Fruit fly (Drosophila melanogaster) whole organism, embryonic: ENCODE measurements around the gene bol.

Experiments
- BtbVII ChIP-seq: fragments of 200-800 bp; sonication (Bioruptor generic); optimal IDR thresholded peaks from 3 replicates; lab custom pipeline; 2017; ENCODE audit warnings: missing biosample characterization, mild to moderate bottlenecking, missing genetic modification characterization
- Bteb2 ChIP-seq: fragments of 200-800 bp; sonication (Bioruptor generic); optimal IDR thresholded peaks from 2 replicates; lab custom pipeline; 2016; ENCODE audit warnings: missing biosample characterization, missing genetic modification characterization
- CG10959 ChIP-seq: fragments of 200-800 bp; sonication (Bioruptor generic); IDR thresholded peaks from 2 replicates; pipeline ENCODE4 v1.3.6; 2022; ENCODE audit warnings: missing biosample characterization, missing genetic modification characterization
- CG11723 ChIP-seq: fragments of 200-800 bp; sonication (Bioruptor generic); optimal IDR thresholded peaks from 2 replicates; lab custom pipeline; 2017; ENCODE audit warnings: missing biosample characterization, mild to moderate bottlenecking, missing genetic modification characterization
- CG12155 ChIP-seq: fragments of 200-800 bp; sonication (Bioruptor generic); optimal IDR thresholded peaks from 3 replicates; lab custom pipeline; 2016; ENCODE audit warnings: missing biosample characterization, missing genetic modification characterization
- CG13123 ChIP-seq: fragments of 200-800 bp; sonication (Bioruptor generic); optimal IDR thresholded peaks from 2 replicates; lab custom pipeline; 2016; ENCODE audit warnings: missing biosample characterization, missing genetic modification characterization
- CG14860 ChIP-seq: fragments of 200-800 bp; sonication (Bioruptor generic); IDR thresholded peaks from 3 replicates; pipeline ENCODE4 v1.3.6; 2022; ENCODE audit warnings: missing biosample characterization, missing genetic modification characterization; ENCODE audit not compliant: partially characterized antibody
- CG15514 ChIP-seq: fragments of 200-800 bp; sonication (Bioruptor generic); optimal IDR thresholded peaks from 3 replicates; lab custom pipeline; 2017; ENCODE audit warnings: missing biosample characterization, missing genetic modification characterization, mild to moderate bottlenecking, moderate library complexity, missing genetic modification reagents
- CG16779 ChIP-seq: fragments of 200-800 bp; sonication (Bioruptor generic); IDR thresholded peaks from 2 replicates; pipeline ENCODE4 v1.3.6; 2022; ENCODE audit warnings: missing biosample characterization, missing genetic modification characterization
- CG18619 ChIP-seq: fragments of 200-800 bp; sonication (Bioruptor generic); optimal IDR thresholded peaks from 3 replicates; lab custom pipeline; 2017; ENCODE audit warnings: missing biosample characterization, mild to moderate bottlenecking, missing genetic modification characterization
- CG30020 ChIP-seq: fragments of 200-800 bp; optimal IDR thresholded peaks from 2 replicates; lab custom pipeline; 2019; ENCODE audit warnings: missing biosample characterization, mild to moderate bottlenecking, missing genetic modification characterization, moderate library complexity
- CG32772 ChIP-seq: fragments of 200-800 bp; sonication (Bioruptor generic); IDR thresholded peaks from 2 replicates; pipeline ENCODE4 v1.3.6; 2022; ENCODE audit warnings: missing biosample characterization, missing genetic modification characterization
- CG5953 ChIP-seq: fragments of 200-800 bp; sonication (Bioruptor generic); IDR thresholded peaks from 2 replicates; pipeline ENCODE4 v1.3.6; 2022; ENCODE audit warnings: missing biosample characterization, missing genetic modification characterization
- CG6654 ChIP-seq: fragments of 200-800 bp; sonication (Bioruptor generic); optimal IDR thresholded peaks from 2 replicates; lab custom pipeline; 2017; ENCODE audit warnings: missing biosample characterization, mild to moderate bottlenecking, missing genetic modification characterization
- CG7963 ChIP-seq: fragments of 200-800 bp; sonication (Bioruptor generic); IDR thresholded peaks from 3 replicates; pipeline ENCODE4 v1.3.6; 2022; ENCODE audit warnings: missing biosample characterization, missing genetic modification characterization; ENCODE audit not compliant: partially characterized antibody
- CG8089 ChIP-seq: fragments of 200-800 bp; sonication (Bioruptor generic); optimal IDR thresholded peaks from 3 replicates; lab custom pipeline; 2016; ENCODE audit warnings: missing biosample characterization, missing genetic modification characterization
- CG8281 ChIP-seq: fragments of 200-800 bp; sonication (Bioruptor generic); optimal IDR thresholded peaks from 2 replicates; lab custom pipeline; 2018; ENCODE audit warnings: missing biosample characterization, mild to moderate bottlenecking, missing genetic modification characterization, moderate library complexity
- CG8924 ChIP-seq: fragments of 200-800 bp; optimal IDR thresholded peaks from 3 replicates; lab custom pipeline; 2019; ENCODE audit warnings: missing biosample characterization, mild to moderate bottlenecking, missing genetic modification characterization, moderate library complexity
- CG9932 ChIP-seq: fragments of 200-800 bp; sonication (Bioruptor generic); IDR thresholded peaks from 2 replicates; pipeline ENCODE4 v1.3.6; 2022; ENCODE audit warnings: missing biosample characterization, missing genetic modification characterization
- CrebB ChIP-seq: fragments of 200-800 bp; sonication (Bioruptor generic); optimal IDR thresholded peaks from 3 replicates; lab custom pipeline; 2018; ENCODE audit warnings: missing biosample characterization, mild to moderate bottlenecking, missing genetic modification characterization
- Deaf1 ChIP-seq: fragments of 200-800 bp; optimal IDR thresholded peaks from 3 replicates; lab custom pipeline; 2019; ENCODE audit warnings: missing biosample characterization, mild to moderate bottlenecking, missing genetic modification characterization, moderate library complexity
- Dek ChIP-seq: fragments of 200-800 bp; sonication (Bioruptor generic); optimal IDR thresholded peaks from 3 replicates; lab custom pipeline; 2019; ENCODE audit warnings: missing biosample characterization, mild to moderate bottlenecking, missing genetic modification characterization, moderate library complexity
- Doc2 ChIP-seq: fragments of 200-800 bp; sonication (Bioruptor generic); IDR thresholded peaks from 2 replicates; pipeline ENCODE4 v1.3.6; 2022; ENCODE audit warnings: missing biosample characterization, missing genetic modification characterization
- E2f2 ChIP-seq: fragments of 200-800 bp; sonication (Bioruptor generic); IDR thresholded peaks from 2 replicates; pipeline ENCODE4 v1.3.6; 2022; ENCODE audit warnings: missing biosample characterization, missing genetic modification characterization
- H2.0 ChIP-seq: fragments of 200-800 bp; sonication (Bioruptor generic); IDR thresholded peaks from 2 replicates; pipeline ENCODE4 v1.3.6; 2022; ENCODE audit warnings: missing biosample characterization, missing genetic modification characterization
- Mes4 ChIP-seq: fragments of 200-800 bp; sonication (Bioruptor generic); optimal IDR thresholded peaks from 2 replicates; lab custom pipeline; 2016; ENCODE audit warnings: missing biosample characterization, missing genetic modification characterization
- Xrp1 ChIP-seq: fragments of 200-800 bp; sonication (Bioruptor generic); IDR thresholded peaks from 2 replicates; pipeline ENCODE4 v1.3.6; 2022; ENCODE audit warnings: missing biosample characterization, missing genetic modification characterization
- amos ChIP-seq: fragments of 200-800 bp; sonication (Bioruptor generic); IDR thresholded peaks from 2 replicates; pipeline ENCODE4 v1.3.6; 2022; ENCODE audit warnings: missing biosample characterization, missing genetic modification characterization; ENCODE audit not compliant: partially characterized antibody
- bbx ChIP-seq: fragments of 200-800 bp; sonication (Bioruptor generic); IDR thresholded peaks from 2 replicates; pipeline ENCODE4 v1.3.6; 2022; ENCODE audit warnings: missing biosample characterization, missing genetic modification characterization; ENCODE audit not compliant: partially characterized antibody
- bcd ChIP-seq: fragments of 200-800 bp; sonication (Bioruptor generic); optimal IDR thresholded peaks from 2 replicates; lab custom pipeline; 2017; ENCODE audit warnings: missing biosample characterization, mild to moderate bottlenecking, missing genetic modification characterization
- dm ChIP-seq: fragments of 200-800 bp; sonication (Bioruptor generic); optimal IDR thresholded peaks from 3 replicates; lab custom pipeline; 2016; ENCODE audit warnings: missing biosample characterization, missing genetic modification characterization
- dpn ChIP-seq, 2 experiments: fragments of 200-800 bp; sonication (Bioruptor generic); optimal IDR thresholded peaks; 3 replicates each; lab custom pipeline; 2016; ENCODE audit warnings: missing biosample characterization in 2 of 2, missing genetic modification characterization in 2 of 2
- fd96Cb ChIP-seq: fragments of 200-800 bp; sonication (Bioruptor generic); optimal IDR thresholded peaks from 2 replicates; lab custom pipeline; 2018; ENCODE audit warnings: missing biosample characterization, mild to moderate bottlenecking, missing genetic modification characterization, moderate library complexity
- grn ChIP-seq: fragments of 200-800 bp; sonication (Bioruptor generic); optimal IDR thresholded peaks from 3 replicates; lab custom pipeline; 2017; ENCODE audit warnings: missing biosample characterization, missing genetic modification characterization
- knrl ChIP-seq: fragments of 200-800 bp; sonication (Bioruptor generic); IDR thresholded peaks from 3 replicates; pipeline ENCODE4 v1.3.6; 2022; ENCODE audit warnings: missing biosample characterization, missing genetic modification characterization; ENCODE audit not compliant: partially characterized antibody
- lola ChIP-seq, 3 experiments: fragments of >200 bp in 2 of 3; fragments of 200-800 bp in 1 of 3; sonication (Bioruptor generic) in 1 of 3; optimal IDR thresholded peaks; 2 replicates each; lab custom pipeline; 2017 to 2019; ENCODE audit warnings: missing biosample characterization in 3 of 3, missing genetic modification characterization in 3 of 3, mild to moderate bottlenecking in 1 of 3, moderate library complexity in 1 of 3
- nmo ChIP-seq: fragments of 200-800 bp; sonication (Bioruptor generic); optimal IDR thresholded peaks from 2 replicates; lab custom pipeline; 2018; ENCODE audit warnings: missing biosample characterization, mild to moderate bottlenecking, missing genetic modification characterization, moderate library complexity
- odd ChIP-seq: fragments of 200-800 bp; sonication (Bioruptor generic); optimal IDR thresholded peaks from 2 replicates; lab custom pipeline; 2017; ENCODE audit warnings: missing biosample characterization, mild to moderate bottlenecking, missing genetic modification characterization
- p53 ChIP-seq: fragments of 200-800 bp; sonication (Bioruptor generic); optimal IDR thresholded peaks from 2 replicates; lab custom pipeline; 2016; ENCODE audit warnings: missing biosample characterization, missing genetic modification characterization
- pb ChIP-seq: fragments of 200-800 bp; sonication (Bioruptor generic); optimal IDR thresholded peaks from 3 replicates; lab custom pipeline; 2016; ENCODE audit warnings: missing biosample characterization, missing genetic modification characterization
- peb ChIP-seq: fragments of 200-800 bp; sonication (Bioruptor generic); IDR thresholded peaks from 2 replicates; pipeline ENCODE4 v1.3.6; 2022; ENCODE audit warnings: missing biosample characterization, missing genetic modification characterization
- phol ChIP-seq: fragments of 200-800 bp; sonication (Bioruptor generic); optimal IDR thresholded peaks from 3 replicates; lab custom pipeline; 2018; ENCODE audit warnings: missing biosample characterization, mild to moderate bottlenecking, missing genetic modification characterization, moderate library complexity
- pros ChIP-seq: fragments of 200-800 bp; sonication (Bioruptor generic); optimal IDR thresholded peaks from 3 replicates; lab custom pipeline; 2019; ENCODE audit warnings: missing biosample characterization, mild to moderate bottlenecking, missing genetic modification characterization, moderate library complexity
- row ChIP-seq: fragments of 200-800 bp; sonication (Bioruptor generic); IDR thresholded peaks from 3 replicates; pipeline ENCODE4 v1.3.6; 2022; ENCODE audit warnings: missing biosample characterization, missing genetic modification characterization
- sd ChIP-seq: fragments of 200-800 bp; sonication (Bioruptor generic); optimal IDR thresholded peaks from 3 replicates; lab custom pipeline; 2018; ENCODE audit warnings: missing biosample characterization, mild to moderate bottlenecking, missing genetic modification characterization, moderate library complexity
- slp2 ChIP-seq: fragments of 200-800 bp; sonication (Bioruptor generic); optimal IDR thresholded peaks from 2 replicates; lab custom pipeline; 2016; ENCODE audit warnings: missing biosample characterization, missing genetic modification characterization
- ssp ChIP-seq: fragments of 200-800 bp; sonication (Bioruptor generic); IDR thresholded peaks from 2 replicates; pipeline ENCODE4 v1.3.6; 2022; ENCODE audit warnings: missing biosample characterization, missing genetic modification characterization
- stc ChIP-seq: fragments of 200-800 bp; sonication (Bioruptor generic); IDR thresholded peaks from 2 replicates; pipeline ENCODE4 v1.3.6; 2022; ENCODE audit warnings: missing biosample characterization, missing genetic modification characterization
- z ChIP-seq: fragments of 200-800 bp; sonication (Bioruptor generic); IDR thresholded peaks from 3 replicates; pipeline ENCODE4 v1.3.6; 2022; ENCODE audit warnings: missing biosample characterization, missing genetic modification characterization

The bol gene

dm6 chr3L:9127690-9128458, 6.3 kb downstream of the bol start (continued):
- no peak; the same call in 2 of the 3 replicates for TF ChIP-seq z (GFP tag; lab: Robert Waterston, UW)
- TF ChIP-seq peb (GFP tag; lab: Robert Waterston, UW), result no peak
- peak; percentile 13 for TF ChIP-seq CG8281 (tag; lab: Kevin White, UChicago)
- TF ChIP-seq Deaf1 (tag; lab: Kevin White, UChicago), result peak; percentile 83
- no peak for TF ChIP-seq CG8089 (GFP tag; lab: Kevin White, UChicago)
- peak; percentile 15 for TF ChIP-seq CG15514 (GFP tag; lab: Kevin White, UChicago)
- peak; percentile 28 for TF ChIP-seq dm (GFP tag; lab: Kevin White, UChicago)
- TF ChIP-seq p53 (GFP tag; lab: Kevin White, UChicago), result peak; percentile 27
- no peak for TF ChIP-seq CrebB (tag; lab: Kevin White, UChicago)
- TF ChIP-seq ssp (GFP tag; lab: Robert Waterston, UW), result no peak
- no peak for TF ChIP-seq CG6654 (GFP tag; lab: Kevin White, UChicago)
- peak; percentile 10 for TF ChIP-seq grn
- TF ChIP-seq knrl (GFP tag; lab: Robert Waterston, UW), result no peak
- TF ChIP-seq pb (GFP tag; lab: Kevin White, UChicago), result peak; percentile 46
- TF ChIP-seq CG18619 (GFP tag; lab: Kevin White, UChicago), result peak; percentile 58
- peak; percentile 53 for TF ChIP-seq stc
- TF ChIP-seq Mes4 (GFP tag; lab: Kevin White, UChicago), result no peak
- peak; percentile 12 for TF ChIP-seq Dek (tag; lab: Kevin White, UChicago)
- no peak for TF ChIP-seq sd (tag; lab: Kevin White, UChicago)
- TF ChIP-seq Doc2 (GFP tag; lab: Robert Waterston, UW), result no peak
- peak; percentile 33; the same call in 1 of the 2 replicates for TF ChIP-seq Xrp1 (GFP tag; lab: Robert Waterston, UW)
- TF ChIP-seq CG7963 (GFP tag; lab: Robert Waterston, UW), result no peak
- peak; percentile 0 for TF ChIP-seq BtbVII
- no peak for TF ChIP-seq CG16779 (GFP tag; lab: Robert Waterston, UW)
- TF ChIP-seq bcd (GFP tag; lab: Kevin White, UChicago), result peak; percentile 46
- TF ChIP-seq fd96Cb, result peak; percentile 55
- TF ChIP-seq slp2 (GFP tag; lab: Kevin White, UChicago), result peak; percentile 51
- TF ChIP-seq amos (GFP tag; lab: Robert Waterston, UW), result no peak
- no peak for TF ChIP-seq odd (GFP tag; lab: Kevin White, UChicago)
- no peak for TF ChIP-seq CG30020 (tag; lab: Kevin White, UChicago)
- TF ChIP-seq CG10959, result no peak
- no peak for TF ChIP-seq CG11723 (GFP tag; lab: Kevin White, UChicago)
- TF ChIP-seq phol (tag; lab: Kevin White, UChicago), result peak; percentile 70
- no peak for TF ChIP-seq CG5953 (GFP tag; lab: Robert Waterston, UW)
- TF ChIP-seq Bteb2, result peak; percentile 47
- peak; percentile 60 to 66 for TF ChIP-seq dpn (GFP tag; optimal IDR thresholded peaks at IDR 0.05; lab: Kevin White, UChicago)
- peak; percentile 55 for TF ChIP-seq nmo (GFP tag; lab: Kevin White, UChicago)
- no peak for TF ChIP-seq CG12155 (GFP tag; lab: Kevin White, UChicago)
- peak; percentile 62 for TF ChIP-seq row (GFP tag; lab: Robert Waterston, UW)
- TF ChIP-seq CG8924 (tag; lab: Kevin White, UChicago), result peak; percentile 48
- TF ChIP-seq E2f2 (GFP tag; lab: Robert Waterston, UW), result no peak
- no peak for TF ChIP-seq pros (GFP tag; lab: Kevin White, UChicago)
- no peak for TF ChIP-seq CG32772
- TF ChIP-seq bbx (GFP tag; lab: Robert Waterston, UW), result no peak
- TF ChIP-seq CG13123, result no peak
- no peak for TF ChIP-seq H2.0 (GFP tag; lab: Robert Waterston, UW)
- no peak for TF ChIP-seq CG14860 (GFP tag; lab: Robert Waterston, UW)
- TF ChIP-seq lola (GFP tag; optimal IDR thresholded peaks at IDR 0.05; lab: Kevin White, UChicago), result peak in 1 of 3 experiments; percentile 28
- no peak; the same call in 1 of the 2 replicates for TF ChIP-seq CG9932 (GFP tag; lab: Robert Waterston, UW)
